Worm (Caenorhabditis elegans) whole organism, midembryonic: Measurements from ENCODE around the gene F41C6.4.
"Not testable (repeated sequence)": the region's sequence is repeated elsewhere in the genome, so short reads cannot be mapped to it uniquely, and the experiment has no call there.

Source experiments
- T22C8.4 ChIP-seq: fragments of 200-800 bp; sonication (Bioruptor generic); IDR thresholded peaks from 2 replicates; pipeline ENCODE4 v1.3.6; 2022; ENCODE audit warnings: missing genetic modification characterization, missing compliant biosample characterization
- cog-1 ChIP-seq: sonication (generic microtip); optimal IDR thresholded peaks from 2 replicates; lab custom pipeline; 2016; ENCODE audit warnings: missing genetic modification characterization, missing compliant biosample characterization
- flt-1 ChIP-seq: fragments of 200-800 bp; sonication (Bioruptor generic); IDR thresholded peaks from 2 replicates; pipeline ENCODE4 v1.3.6; 2022; ENCODE audit warnings: missing genetic modification characterization, missing compliant biosample characterization
- klf-2 ChIP-seq: fragments of 200-800 bp; sonication (Bioruptor generic); conservative IDR thresholded peaks from 2 replicates; pipeline ENCODE4 v1.3.6; 2022; ENCODE audit warnings: missing genetic modification reagents, missing genetic modification characterization, missing compliant biosample characterization
- med-1 ChIP-seq: sonication (generic microtip); optimal IDR thresholded peaks from 2 replicates; lab custom pipeline; 2017; ENCODE audit warnings: missing genetic modification characterization, mild to moderate bottlenecking, missing compliant biosample characterization, antibody characterized with exemption, missing genetic modification reagents; ENCODE audit not compliant: insufficient read depth
- ref-1 ChIP-seq: fragments of 200-800 bp; sonication (Bioruptor generic); conservative IDR thresholded peaks from 2 replicates; pipeline ENCODE4 v1.3.6; 2022; ENCODE audit warnings: missing genetic modification reagents, missing genetic modification characterization, missing compliant biosample characterization
- tab-1 ChIP-seq: fragments of 200-800 bp; sonication (Bioruptor generic); IDR thresholded peaks from 2 replicates; pipeline ENCODE4 v1.3.6; 2022; ENCODE audit warnings: missing genetic modification characterization, missing compliant biosample characterization
- ztf-23 ChIP-seq: fragments of 200-800 bp; sonication (Bioruptor generic); IDR thresholded peaks from 2 replicates; pipeline ENCODE4 v1.3.6; 2022; ENCODE audit warnings: missing genetic modification reagents, missing genetic modification characterization, missing compliant biosample characterization
- ztf-29 ChIP-seq: fragments of 200-800 bp; sonication (Bioruptor generic); IDR thresholded peaks from 2 replicates; pipeline ENCODE4 v1.3.6; 2022; ENCODE audit warnings: missing genetic modification reagents, missing genetic modification characterization, missing compliant biosample characterization

F41C6.4 gene

DNA sequence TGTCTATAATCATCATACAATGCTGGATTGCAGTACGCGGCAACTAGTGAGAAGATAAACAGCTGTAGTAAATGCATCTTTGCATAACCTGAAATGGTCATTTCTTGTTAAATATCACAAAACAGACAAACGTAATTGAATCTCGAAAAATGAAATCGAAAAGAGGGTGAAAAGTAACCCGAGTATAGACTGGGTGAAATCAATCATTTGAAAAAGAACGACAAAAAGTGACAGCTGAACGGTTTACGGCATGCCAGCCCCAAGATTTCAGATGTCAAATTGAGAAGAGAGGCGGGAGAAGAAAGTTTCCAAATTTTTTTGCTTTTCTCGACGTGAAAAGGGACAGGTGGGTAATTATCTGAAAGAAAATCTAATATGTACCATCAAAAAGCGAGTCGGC, 25.2 kb upstream of the F41C6.4 start, which contains the start of gene F14B8.4:
F14B8.4 (minus strand) TSS at position 101 of the 400 bp plus-strand sequence.
- no peak for TF ChIP-seq flt-1
- TF ChIP-seq ref-1 (GFP tag; lab: Robert Waterston, UW), result no peak
- no peak for TF ChIP-seq T22C8.4
- TF ChIP-seq tab-1 (GFP tag; lab: Robert Waterston, UW), result no peak
- TF ChIP-seq med-1 (GFP tag; lab: Kevin White, UChicago), result no peak
- no peak for TF ChIP-seq klf-2 (GFP tag; lab: Robert Waterston, UW)
- TF ChIP-seq ztf-23 (GFP tag; lab: Robert Waterston, UW), result no peak
- TF ChIP-seq ztf-29 (GFP tag; lab: Robert Waterston, UW), result no peak
- TF ChIP-seq cog-1 (tag; lab: Kevin White, UChicago), result no peak

- TF ChIP-seq klf-2 (GFP tag; lab: Robert Waterston, UW) (no peak), T22C8.4 (no peak), ref-1 (GFP tag; lab: Robert Waterston, UW) (no peak), tab-1 (GFP tag; lab: Robert Waterston, UW) (no peak), med-1 (GFP tag; lab: Kevin White, UChicago) (no peak), flt-1 (no peak)
Observed at ce11 chrX:6894104-6894503, 19.5 kb upstream of the F41C6.4 start.

DNA sequence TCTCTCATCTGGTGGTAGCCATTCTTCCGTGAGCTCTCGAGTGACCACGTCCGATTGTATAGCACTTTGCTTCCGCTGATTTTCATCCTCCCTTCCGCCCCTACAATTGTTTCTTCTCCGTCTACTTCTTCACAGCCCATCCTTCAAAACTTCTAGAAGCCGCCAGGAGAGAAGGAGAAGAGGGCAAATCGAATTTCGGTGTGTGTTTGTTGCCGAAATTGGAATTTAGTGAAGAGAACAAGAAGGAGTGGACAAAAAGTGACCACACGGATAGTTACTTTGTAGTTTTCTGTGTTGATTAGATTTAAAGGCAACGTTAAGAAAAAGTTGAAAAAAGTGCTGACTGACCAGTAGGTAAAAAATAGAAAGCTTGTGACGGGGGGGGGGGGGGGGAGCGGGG, 18.5 kb upstream of the F41C6.4 start:
- TF ChIP-seq cog-1 (tag; lab: Kevin White, UChicago) (no peak), ztf-29 (GFP tag; lab: Robert Waterston, UW) (no peak), flt-1 (no peak), ztf-23 (GFP tag; lab: Robert Waterston, UW) (no peak), klf-2 (GFP tag; lab: Robert Waterston, UW) (no peak)

DNA sequence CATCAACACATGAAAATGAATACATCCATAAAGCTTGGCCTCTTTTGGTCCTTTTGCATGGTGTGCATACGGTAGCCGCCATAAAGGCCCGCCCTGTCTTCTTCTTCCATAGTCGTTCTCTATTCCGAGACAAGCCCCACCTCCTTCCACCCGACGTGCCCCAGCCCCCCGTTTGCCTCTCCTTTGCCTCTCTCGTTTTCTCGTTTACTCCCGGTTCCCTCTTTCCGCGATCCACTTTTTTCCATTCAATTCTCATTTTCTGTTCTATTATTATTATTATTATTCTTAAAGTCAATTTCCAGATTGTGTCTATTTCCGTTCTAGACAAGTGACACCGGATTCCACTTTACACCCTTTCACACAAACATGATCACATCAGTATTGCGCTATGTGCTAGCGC, 14.8 kb upstream of the F41C6.4 start, which contains the start of gene unc-6:
unc-6 (plus strand) TSS at position 301 of the 400 bp plus-strand sequence.
- TF ChIP-seq ztf-29 (GFP tag; lab: Robert Waterston, UW), result no peak
- TF ChIP-seq flt-1, result no peak
- no peak for TF ChIP-seq klf-2 (GFP tag; lab: Robert Waterston, UW)
- TF ChIP-seq ref-1 (GFP tag; lab: Robert Waterston, UW), result no peak
- TF ChIP-seq tab-1 (GFP tag; lab: Robert Waterston, UW), result no peak
- no peak for TF ChIP-seq T22C8.4
- no peak for TF ChIP-seq cog-1 (tag; lab: Kevin White, UChicago)
- TF ChIP-seq ztf-23 (GFP tag; lab: Robert Waterston, UW), result no peak
- no peak for TF ChIP-seq med-1 (GFP tag; lab: Kevin White, UChicago)

- no peak for TF ChIP-seq ztf-23 (GFP tag; lab: Robert Waterston, UW)
- TF ChIP-seq flt-1, result no peak
Observed at ce11 chrX:6888208-6888607, 13.6 kb upstream of the F41C6.4 start.

- no peak for TF ChIP-seq T22C8.4
- no peak for TF ChIP-seq flt-1
- TF ChIP-seq cog-1 (tag; lab: Kevin White, UChicago), result no peak
- no peak for TF ChIP-seq med-1 (GFP tag; lab: Kevin White, UChicago)
- TF ChIP-seq ztf-29 (GFP tag; lab: Robert Waterston, UW), result no peak
- TF ChIP-seq klf-2 (GFP tag; lab: Robert Waterston, UW), result no peak
- TF ChIP-seq ztf-23 (GFP tag; lab: Robert Waterston, UW), result no peak
- no peak for TF ChIP-seq tab-1 (GFP tag; lab: Robert Waterston, UW)
- no peak for TF ChIP-seq ref-1 (GFP tag; lab: Robert Waterston, UW)
Observed at ce11 chrX:6885227-6885853, 10.7 kb upstream of the F41C6.4 start, which contains the start of gene F41C6.7. Gene F41C6.7 (minus strand): TSS chrX:6885277.

DNA sequence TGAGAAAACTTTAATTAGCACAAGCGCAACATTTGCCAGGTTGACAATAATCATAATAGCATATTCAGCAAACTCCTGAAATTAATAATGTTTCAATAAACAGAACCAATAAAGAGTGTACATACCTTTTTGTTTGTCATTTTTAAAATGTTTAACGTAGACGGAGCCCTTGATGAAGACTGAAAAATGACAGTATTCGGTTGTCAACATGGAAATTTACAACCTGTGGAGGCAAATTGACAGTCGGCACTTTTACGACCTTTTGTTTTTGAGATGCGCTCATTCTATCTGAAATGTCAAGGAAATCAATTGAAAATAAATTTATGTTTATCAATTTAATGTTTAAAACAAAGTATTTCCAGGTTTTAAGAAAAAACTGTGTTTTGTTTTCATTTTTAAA, 9.8 kb upstream of the F41C6.4 start:
- TF ChIP-seq klf-2 (GFP tag; lab: Robert Waterston, UW) (no peak), med-1 (GFP tag; lab: Kevin White, UChicago) (no peak), flt-1 (no peak), ref-1 (GFP tag; lab: Robert Waterston, UW) (no peak), ztf-23 (GFP tag; lab: Robert Waterston, UW) (no peak), tab-1 (GFP tag; lab: Robert Waterston, UW) (no peak), ztf-29 (GFP tag; lab: Robert Waterston, UW) (no peak), cog-1 (tag; lab: Kevin White, UChicago) (no peak), T22C8.4 (no peak)

DNA sequence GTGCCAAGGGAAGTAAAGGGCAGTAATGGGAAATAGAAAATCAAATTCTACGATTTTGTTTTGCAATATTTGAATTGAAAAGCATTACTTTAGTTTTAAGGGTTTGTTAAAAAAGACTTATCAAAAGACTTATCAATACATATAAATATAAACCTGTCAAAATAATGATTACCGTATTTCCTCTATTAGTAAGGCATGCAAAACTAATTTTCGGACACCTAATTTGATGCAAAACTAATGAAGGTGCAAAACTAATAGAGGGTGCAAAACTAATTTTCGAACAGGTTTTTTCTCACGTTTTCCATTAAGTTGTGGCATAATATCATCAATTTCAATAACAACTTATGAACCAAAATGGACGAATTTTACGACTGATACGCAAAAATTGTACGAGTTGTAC, 7.2 kb upstream of the F41C6.4 start, which contains the start of gene F41C6.6:
F41C6.6 (minus strand) TSS at position 101 of the 400 bp plus-strand sequence.
- TF ChIP-seq med-1 (GFP tag; lab: Kevin White, UChicago); ref-1 (GFP tag; lab: Robert Waterston, UW); ztf-29 (GFP tag; lab: Robert Waterston, UW): not testable (repeated sequence)

ce11 chrX:6877436-6877835, 2.8 kb upstream of the F41C6.4 start, which contains the start of gene col-173:
Gene col-173 (minus strand): TSS chrX:6877536.
- TF ChIP-seq med-1 (GFP tag; lab: Kevin White, UChicago) (no peak), flt-1 (no peak), ztf-29 (GFP tag; lab: Robert Waterston, UW) (no peak), T22C8.4 (no peak), cog-1 (tag; lab: Kevin White, UChicago) (no peak), tab-1 (GFP tag; lab: Robert Waterston, UW) (no peak), ref-1 (GFP tag; lab: Robert Waterston, UW) (no peak), ztf-23 (GFP tag; lab: Robert Waterston, UW) (no peak), klf-2 (GFP tag; lab: Robert Waterston, UW) (no peak)

DNA sequence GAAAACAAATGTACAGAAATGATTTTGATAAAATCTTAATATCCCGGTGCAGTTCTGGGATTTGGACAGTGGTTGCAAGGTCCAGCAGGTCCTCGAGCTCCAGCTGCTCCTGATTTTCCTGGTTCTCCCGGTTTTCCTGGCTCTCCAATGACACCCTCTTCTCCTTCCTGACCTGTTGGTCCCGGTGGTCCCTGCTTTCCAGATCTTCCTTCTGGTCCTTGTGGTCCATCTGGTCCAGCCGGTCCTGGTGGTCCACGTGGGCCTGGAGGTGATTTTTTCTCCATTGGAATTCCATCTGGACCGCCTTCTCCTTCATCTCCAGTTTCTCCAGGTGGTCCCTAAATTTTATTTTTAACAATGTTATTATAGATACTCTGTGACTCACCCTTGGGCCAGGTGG, 650 bp upstream of the F41C6.4 start:
- TF ChIP-seq tab-1 (GFP tag; lab: Robert Waterston, UW), result no peak
- TF ChIP-seq med-1 (GFP tag; lab: Kevin White, UChicago), result no peak
- no peak for TF ChIP-seq klf-2 (GFP tag; lab: Robert Waterston, UW)
- no peak for TF ChIP-seq flt-1
- no peak for TF ChIP-seq T22C8.4
- no peak for TF ChIP-seq ztf-29 (GFP tag; lab: Robert Waterston, UW)
